Worm (Caenorhabditis elegans) whole organism, L4 larva: ENCODE data around the gene C37C3.18.

ENCODE experiments used
- D1046.2 ChIP-seq: fragments of 200-800 bp; sonication (Bioruptor generic); IDR thresholded peaks from 2 replicates; pipeline ENCODE4 v1.3.6; 2022; ENCODE audit warnings: missing genetic modification characterization, missing compliant biosample characterization
- Y5F2A.4 ChIP-seq: fragments of 200-800 bp; sonication (Bioruptor generic); optimal IDR thresholded peaks from 2 replicates; lab custom pipeline; 2018; ENCODE audit warnings: mild to moderate bottlenecking, missing genetic modification characterization, missing compliant biosample characterization
- ama-1 ChIP-seq: fragments of 150-350 bp; optimal IDR thresholded peaks from 2 replicates; lab custom pipeline; 2014; ENCODE audit warnings: inconsistent platforms, mixed read lengths
- dve-1 ChIP-seq: sonication (generic microtip); optimal IDR thresholded peaks from 2 replicates; lab custom pipeline; 2017; ENCODE audit warnings: antibody characterized with exemption, mild to moderate bottlenecking, missing genetic modification characterization, missing compliant biosample characterization; ENCODE audit not compliant: insufficient read depth
- egl-27 ChIP-seq: sonication (generic microtip); optimal IDR thresholded peaks from 3 replicates; lab custom pipeline; 2017; ENCODE audit warnings: missing biosample characterization, missing genetic modification reagents, missing genetic modification characterization
- fkh-10 ChIP-seq: fragments of 150-350 bp; optimal IDR thresholded peaks from 2 replicates; lab custom pipeline; 2014; ENCODE audit warnings: missing biosample characterization, missing genetic modification reagents, missing genetic modification characterization
- hlh-30 ChIP-seq: sonication (generic microtip); optimal IDR thresholded peaks from 2 replicates; lab custom pipeline; 2017; ENCODE audit warnings: antibody characterized with exemption, mild to moderate bottlenecking, missing genetic modification characterization, missing compliant biosample characterization; ENCODE audit not compliant: insufficient read depth
- lin-39 ChIP-seq: fragments of 150-350 bp; optimal IDR thresholded peaks from 2 replicates; lab custom pipeline; 2014; ENCODE audit warnings: missing biosample characterization, missing genetic modification reagents, missing genetic modification characterization
- mes-2 ChIP-seq: sonication (generic microtip); optimal IDR thresholded peaks from 2 replicates; lab custom pipeline; 2016; ENCODE audit warnings: missing genotype, mild to moderate bottlenecking, missing genetic modification characterization, missing compliant biosample characterization; ENCODE audit not compliant: poor library complexity, severe bottlenecking
- php-3 ChIP-seq: fragments of 200-800 bp; sonication (Bioruptor generic); IDR thresholded peaks from 2 replicates; pipeline ENCODE4 v1.3.6; 2022; ENCODE audit warnings: missing genetic modification reagents, missing genetic modification characterization, missing compliant biosample characterization
- skn-1 ChIP-seq: fragments of 150-350 bp; optimal IDR thresholded peaks from 2 replicates; lab custom pipeline; 2014; ENCODE audit warnings: missing biosample characterization, missing genetic modification characterization
- tag-97 ChIP-seq: fragments of 200-800 bp; sonication (Bioruptor generic); IDR thresholded peaks from 2 replicates; pipeline ENCODE4 v1.3.6; 2022; ENCODE audit warnings: missing genetic modification characterization, missing compliant biosample characterization
- unc-62 ChIP-seq, 3 experiments: fragments of 150-350 bp in 1 of 3; sonication (generic microtip); optimal IDR thresholded peaks in 2 of 3; peaks in 1 of 3; 1 replicate in 1 of 3; 2 replicates in 2 of 3; lab custom pipeline; 2014 to 2017; ENCODE audit warnings: missing biosample characterization in 3 of 3, missing genetic modification characterization in 3 of 3, missing genetic modification reagents in 3 of 3, missing genotype in 1 of 3

- TF ChIP-seq hlh-30 (tag; lab: Kevin White, UChicago) (no peak), lin-39 (tag; lab: Kevin White, UChicago) (no peak), Y5F2A.4 (GFP tag; lab: Kevin White, UChicago) (no peak), tag-97 (GFP tag; lab: Robert Waterston, UW) (no peak), mes-2 (no peak), dve-1 (no peak), ama-1 (lab: Kevin White, UChicago) (peak; percentile 5), php-3 (GFP tag; lab: Robert Waterston, UW) (no peak), egl-27 (tag; lab: Kevin White, UChicago) (no peak), fkh-10 (GFP tag; lab: Kevin White, UChicago) (no peak), D1046.2 (no peak), skn-1 (tag; lab: Kevin White, UChicago) (no peak), unc-62 (GFP tag; optimal IDR thresholded peaks at IDR 0.05 in 1 of 2; lab: Kevin White, UChicago) (no peak), unc-62 (tag; optimal IDR thresholded peaks at IDR 0.05; lab: Kevin White, UChicago) (no peak)
These were observed 17.0 kb upstream of the C37C3.18 start, which contains the start of gene ttr-33 for ce11 chrV:7837809-7838208.
